Fruit fly (Drosophila melanogaster) whole organism, embryonic: Measurements from ENCODE around the gene CG32944.

Source experiments
- B-H1 ChIP-seq: fragments of 200-800 bp; sonication (Bioruptor generic); IDR thresholded peaks from 3 replicates; pipeline ENCODE4 v1.3.6; 2022; ENCODE audit warnings: missing biosample characterization, missing genetic modification characterization
- BEAF-32 ChIP-seq: fragments of 200-800 bp; sonication (Bioruptor generic); optimal IDR thresholded peaks from 3 replicates; lab custom pipeline; 2017; ENCODE audit warnings: missing biosample characterization, missing genetic modification characterization, mild to moderate bottlenecking, moderate library complexity, missing genetic modification reagents
- Bdp1 ChIP-seq: fragments of 200-800 bp; sonication (Bioruptor generic); optimal IDR thresholded peaks from 3 replicates; lab custom pipeline; 2016; ENCODE audit warnings: missing biosample characterization, missing genetic modification characterization
- CG10366 ChIP-seq: fragments of 200-800 bp; sonication (Bioruptor generic); IDR thresholded peaks from 2 replicates; pipeline ENCODE4 v1.3.6; 2022; ENCODE audit warnings: missing biosample characterization, missing genetic modification characterization
- CG10565 ChIP-seq: fragments of 200-800 bp; sonication (Bioruptor generic); optimal IDR thresholded peaks from 3 replicates; lab custom pipeline; 2016; ENCODE audit warnings: missing biosample characterization, mild to moderate bottlenecking, missing genetic modification characterization
- CG14710 ChIP-seq: fragments of 200-800 bp; sonication (Bioruptor generic); optimal IDR thresholded peaks from 3 replicates; lab custom pipeline; 2019; ENCODE audit warnings: missing biosample characterization, mild to moderate bottlenecking, missing genetic modification characterization, moderate library complexity
- CG17186 ChIP-seq: fragments of 200-800 bp; sonication (Bioruptor generic); optimal IDR thresholded peaks from 3 replicates; lab custom pipeline; 2017; ENCODE audit warnings: missing biosample characterization, missing genetic modification reagents, missing genetic modification characterization
- CG17829 ChIP-seq: fragments of 200-800 bp; optimal IDR thresholded peaks from 2 replicates; lab custom pipeline; 2019; ENCODE audit warnings: missing biosample characterization, mild to moderate bottlenecking, missing genetic modification characterization, moderate library complexity
- CG1792 ChIP-seq: fragments of 200-800 bp; sonication (Bioruptor generic); optimal IDR thresholded peaks from 2 replicates; lab custom pipeline; 2016; ENCODE audit warnings: missing biosample characterization, missing genetic modification characterization
- CG18619 ChIP-seq: fragments of 200-800 bp; sonication (Bioruptor generic); optimal IDR thresholded peaks from 3 replicates; lab custom pipeline; 2017; ENCODE audit warnings: missing biosample characterization, mild to moderate bottlenecking, missing genetic modification characterization
- CG30431 ChIP-seq: fragments of 200-800 bp; sonication (Bioruptor generic); optimal IDR thresholded peaks from 2 replicates; lab custom pipeline; 2017; ENCODE audit warnings: missing biosample characterization, missing genetic modification characterization
- CG33557 ChIP-seq: fragments of 200-800 bp; sonication (Bioruptor generic); optimal IDR thresholded peaks from 2 replicates; lab custom pipeline; 2019; ENCODE audit warnings: missing biosample characterization, mild to moderate bottlenecking, missing genetic modification characterization, moderate library complexity
- CG34224 ChIP-seq: fragments of 200-800 bp; sonication (Bioruptor generic); IDR thresholded peaks from 3 replicates; pipeline ENCODE4 v1.3.6; 2022; ENCODE audit warnings: missing biosample characterization, missing genetic modification characterization; ENCODE audit not compliant: partially characterized antibody
- CG3726 ChIP-seq: fragments of 200-800 bp; sonication (Bioruptor generic); IDR thresholded peaks from 3 replicates; pipeline ENCODE4, ENCODE4 v1.3.6; 2022; ENCODE audit warnings: missing biosample characterization, missing genetic modification characterization
- CG3847 ChIP-seq: fragments of 200-800 bp; sonication (Bioruptor generic); IDR thresholded peaks from 2 replicates; pipeline ENCODE4 v1.3.6; 2022; ENCODE audit warnings: missing biosample characterization, missing genetic modification characterization
- CG4707 ChIP-seq: fragments of 200-800 bp; sonication (Bioruptor generic); optimal IDR thresholded peaks from 2 replicates; lab custom pipeline; 2018; ENCODE audit warnings: missing biosample characterization, mild to moderate bottlenecking, missing genetic modification characterization, moderate library complexity
- CG9437 ChIP-seq: fragments of 200-800 bp; sonication (Bioruptor generic); optimal IDR thresholded peaks from 2 replicates; lab custom pipeline; 2018; ENCODE audit warnings: missing biosample characterization, mild to moderate bottlenecking, missing genetic modification characterization
- Chrac-16 ChIP-seq: fragments of 200-800 bp; sonication (Bioruptor generic); optimal IDR thresholded peaks from 3 replicates; lab custom pipeline; 2016; ENCODE audit warnings: missing biosample characterization, missing genetic modification characterization
- Dek ChIP-seq: fragments of 200-800 bp; sonication (Bioruptor generic); optimal IDR thresholded peaks from 3 replicates; lab custom pipeline; 2019; ENCODE audit warnings: missing biosample characterization, mild to moderate bottlenecking, missing genetic modification characterization, moderate library complexity
- Gsc ChIP-seq: fragments of 200-800 bp; sonication (Bioruptor generic); IDR thresholded peaks from 2 replicates; pipeline ENCODE4 v1.3.6; 2022; ENCODE audit warnings: missing biosample characterization, missing genetic modification characterization
- Hand ChIP-seq: fragments of 200-800 bp; sonication (Bioruptor generic); optimal IDR thresholded peaks from 2 replicates; lab custom pipeline; 2017; ENCODE audit warnings: mild to moderate bottlenecking, missing biosample characterization, missing genetic modification reagents, missing genetic modification characterization
- Hmr ChIP-seq: fragments of 200-800 bp; sonication (Bioruptor generic); optimal IDR thresholded peaks from 3 replicates; lab custom pipeline; 2017; ENCODE audit warnings: mild to moderate bottlenecking, missing biosample characterization, missing genetic modification reagents, missing genetic modification characterization
- Lim3 ChIP-seq: fragments of 200-800 bp; sonication (Bioruptor generic); IDR thresholded peaks from 2 replicates; pipeline ENCODE4 v1.3.6; 2022; ENCODE audit warnings: missing biosample characterization, missing genetic modification characterization
- Max ChIP-seq: fragments of 200-800 bp; sonication (Bioruptor generic); optimal IDR thresholded peaks from 2 replicates; lab custom pipeline; 2016; ENCODE audit warnings: missing biosample characterization, mild to moderate bottlenecking, missing genetic modification characterization
- Nf-YA ChIP-seq: fragments of 200-800 bp; sonication (Bioruptor generic); IDR thresholded peaks from 2 replicates; pipeline ENCODE4 v1.3.6; 2022; ENCODE audit warnings: missing biosample characterization, missing genetic modification characterization
- PHDP ChIP-seq: fragments of 200-800 bp; sonication (Bioruptor generic); optimal IDR thresholded peaks from 3 replicates; lab custom pipeline; 2018; ENCODE audit warnings: missing biosample characterization, mild to moderate bottlenecking, missing genetic modification characterization, moderate library complexity
- Six4 ChIP-seq: fragments of 200-800 bp; sonication (Bioruptor generic); optimal IDR thresholded peaks from 2 replicates; lab custom pipeline; 2016; ENCODE audit warnings: missing biosample characterization, missing genetic modification characterization
- Sox100B ChIP-seq: fragments of 200-800 bp; sonication (Bioruptor generic); optimal IDR thresholded peaks from 3 replicates; lab custom pipeline; 2018; ENCODE audit warnings: missing biosample characterization, mild to moderate bottlenecking, missing genetic modification characterization
- Sry-β ChIP-seq: fragments of 200-800 bp; sonication (Bioruptor generic); optimal IDR thresholded peaks from 2 replicates; lab custom pipeline; 2018; ENCODE audit warnings: missing biosample characterization, mild to moderate bottlenecking, missing genetic modification characterization, moderate library complexity
- Tbp ChIP-seq: fragments of >200 bp; optimal IDR thresholded peaks from 2 replicates; lab custom pipeline; 2018; ENCODE audit warnings: missing biosample characterization, missing genetic modification characterization
- YL-1 ChIP-seq: fragments of 200-800 bp; sonication (Bioruptor generic); optimal IDR thresholded peaks from 3 replicates; lab custom pipeline; 2017; ENCODE audit warnings: missing biosample characterization, mild to moderate bottlenecking, missing genetic modification characterization
- btn ChIP-seq: fragments of 200-800 bp; sonication (Bioruptor generic); optimal IDR thresholded peaks from 2 replicates; lab custom pipeline; 2016; ENCODE audit warnings: missing biosample characterization, missing genetic modification characterization
- crc ChIP-seq: fragments of 200-800 bp; sonication (Bioruptor generic); optimal IDR thresholded peaks from 2 replicates; lab custom pipeline; 2016; ENCODE audit warnings: missing biosample characterization, missing genetic modification characterization
- dan ChIP-seq: fragments of 200-800 bp; sonication (Bioruptor generic); IDR thresholded peaks from 2 replicates; pipeline ENCODE4 v1.3.6; 2022; ENCODE audit warnings: missing biosample characterization, missing genetic modification characterization
- ftz-f1 ChIP-seq: fragments of 200-800 bp; sonication (Bioruptor generic); optimal IDR thresholded peaks from 2 replicates; lab custom pipeline; 2016; ENCODE audit warnings: missing biosample characterization, missing genetic modification characterization
- hkb ChIP-seq, 2 experiments: fragments of 200-800 bp in 1 of 2; fragments of >200 bp in 1 of 2; sonication (Bioruptor generic) in 1 of 2; IDR thresholded peaks in 1 of 2; optimal IDR thresholded peaks in 1 of 2; 2 replicates each; pipeline versions ENCODE4 v1.3.6 to Lab custom; 2017 to 2022; ENCODE audit warnings: missing biosample characterization in 1 of 2, missing genetic modification characterization in 1 of 2
- lab ChIP-seq: fragments of 200-800 bp; sonication (Bioruptor generic); optimal IDR thresholded peaks from 3 replicates; lab custom pipeline; 2017; ENCODE audit warnings: missing biosample characterization, missing genetic modification characterization, mild to moderate bottlenecking, moderate library complexity, missing genetic modification reagents
- lola ChIP-seq, 3 experiments: fragments of >200 bp in 2 of 3; fragments of 200-800 bp in 1 of 3; sonication (Bioruptor generic) in 1 of 3; optimal IDR thresholded peaks; 2 replicates each; lab custom pipeline; 2017 to 2019; ENCODE audit warnings: missing biosample characterization in 3 of 3, missing genetic modification characterization in 3 of 3, mild to moderate bottlenecking in 1 of 3, moderate library complexity in 1 of 3
- nom ChIP-seq: fragments of 200-800 bp; sonication (Bioruptor generic); optimal IDR thresholded peaks from 2 replicates; lab custom pipeline; 2017; ENCODE audit warnings: missing biosample characterization, missing genetic modification characterization, mild to moderate bottlenecking, moderate library complexity, missing genetic modification reagents
- pb ChIP-seq: fragments of 200-800 bp; sonication (Bioruptor generic); optimal IDR thresholded peaks from 3 replicates; lab custom pipeline; 2016; ENCODE audit warnings: missing biosample characterization, missing genetic modification characterization
- pnt ChIP-seq: fragments of 200-800 bp; sonication (Bioruptor generic); optimal IDR thresholded peaks from 3 replicates; lab custom pipeline; 2016; ENCODE audit warnings: missing biosample characterization, missing genetic modification characterization
- pros ChIP-seq: fragments of 200-800 bp; sonication (Bioruptor generic); optimal IDR thresholded peaks from 3 replicates; lab custom pipeline; 2019; ENCODE audit warnings: missing biosample characterization, mild to moderate bottlenecking, missing genetic modification characterization, moderate library complexity
- ranshi ChIP-seq: fragments of 200-800 bp; sonication (Bioruptor generic); IDR thresholded peaks from 2 replicates; pipeline ENCODE4 v1.3.6; 2022; ENCODE audit warnings: missing biosample characterization, missing genetic modification characterization
- rib ChIP-seq: fragments of 200-800 bp; sonication (Bioruptor generic); IDR thresholded peaks from 2 replicates; pipeline ENCODE4 v1.3.6; 2022; ENCODE audit warnings: missing biosample characterization, missing genetic modification characterization
- row ChIP-seq: fragments of 200-800 bp; sonication (Bioruptor generic); IDR thresholded peaks from 3 replicates; pipeline ENCODE4 v1.3.6; 2022; ENCODE audit warnings: missing biosample characterization, missing genetic modification characterization
- slou ChIP-seq: fragments of 200-800 bp; sonication (Bioruptor generic); optimal IDR thresholded peaks from 3 replicates; lab custom pipeline; 2016; ENCODE audit warnings: missing biosample characterization, missing genetic modification characterization
- wdn ChIP-seq: fragments of 200-800 bp; sonication (Bioruptor generic); IDR thresholded peaks from 2 replicates; pipeline ENCODE4 v1.3.6; 2022; ENCODE audit warnings: missing biosample characterization, missing genetic modification characterization
- zfh2 ChIP-seq: fragments of 200-800 bp; sonication (Bioruptor generic); optimal IDR thresholded peaks from 2 replicates; lab custom pipeline; 2016; ENCODE audit warnings: missing biosample characterization, missing genetic modification characterization

The CG32944 gene

DNA sequence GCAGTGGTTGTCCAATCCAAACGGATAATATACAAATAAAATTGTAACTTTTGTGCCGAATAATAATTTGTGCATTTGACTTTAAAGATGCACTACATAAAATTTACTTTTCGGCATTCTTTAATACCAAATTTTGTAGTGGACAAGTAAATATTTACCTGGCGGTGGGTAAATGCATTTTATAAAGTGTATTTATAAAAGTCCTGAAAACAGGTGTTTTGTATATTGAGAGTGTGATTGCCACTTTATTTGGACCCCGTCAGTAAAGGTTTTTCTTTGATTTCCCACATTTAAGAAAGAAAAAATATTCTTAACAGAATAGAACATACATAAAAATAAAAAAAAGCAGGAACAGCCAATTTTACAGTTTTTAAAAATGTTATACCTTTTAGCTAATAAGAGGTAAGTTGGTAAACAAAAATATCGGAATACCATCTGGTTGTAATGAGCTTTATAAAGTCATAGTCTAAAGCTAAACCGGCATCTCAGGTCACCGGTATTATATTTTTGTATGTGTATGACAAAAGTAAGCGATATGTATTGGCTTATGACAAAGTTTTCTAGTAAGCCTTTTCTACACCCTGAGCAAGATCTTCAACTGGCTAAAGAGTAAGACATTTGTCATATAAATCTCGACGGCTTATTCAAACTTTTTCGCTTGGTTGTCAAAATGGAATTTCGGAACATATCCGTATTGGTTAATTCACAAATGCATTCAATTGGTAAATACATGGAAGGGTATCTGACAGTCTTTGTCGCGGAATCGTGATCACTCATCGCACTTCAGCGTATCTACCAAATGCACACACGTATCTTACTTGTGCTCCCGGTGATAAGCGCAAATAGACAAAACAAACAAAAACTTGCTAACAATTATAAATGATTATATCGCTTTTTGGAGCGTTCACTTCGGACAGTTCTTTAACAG is 24.5 kb downstream of the CG32944 start (continued):
- peak; percentile 75 for TF ChIP-seq CG9437 (GFP tag; lab: Kevin White, UChicago)
- peak; percentile 30 for TF ChIP-seq CG17186 (GFP tag; lab: Kevin White, UChicago)
- TF ChIP-seq CG34224, result no peak
- TF ChIP-seq slou, result peak; percentile 34
- TF ChIP-seq ranshi (GFP tag; lab: Robert Waterston, UW), result peak; percentile 88; the same call in 1 of the 2 replicates
- peak; percentile 69 for TF ChIP-seq rib (GFP tag; lab: Robert Waterston, UW)
- TF ChIP-seq Lim3 (GFP tag; lab: Robert Waterston, UW), result peak; percentile 77; the same call in 1 of the 2 replicates
- TF ChIP-seq BEAF-32, result peak; percentile 14
- TF ChIP-seq Gsc (GFP tag; lab: Robert Waterston, UW), result no peak
- peak; percentile 84 for TF ChIP-seq CG17829 (tag; lab: Kevin White, UChicago)
- TF ChIP-seq lola (GFP tag; optimal IDR thresholded peaks at IDR 0.05; lab: Kevin White, UChicago), result peak in 1 of 3 experiments; percentile 51
- TF ChIP-seq pnt (GFP tag; lab: Kevin White, UChicago), result peak; percentile 71
- peak; percentile 75 for TF ChIP-seq CG30431
- TF ChIP-seq Tbp, result no peak
- TF ChIP-seq Max (GFP tag; lab: Kevin White, UChicago), result peak; percentile 85
- peak; percentile 90 for TF ChIP-seq CG1792 (GFP tag; lab: Kevin White, UChicago)
- peak; percentile 68 for TF ChIP-seq Bdp1 (GFP tag; lab: Kevin White, UChicago)
- TF ChIP-seq nom (GFP tag; lab: Kevin White, UChicago), result no peak
- peak; percentile 82 for TF ChIP-seq CG18619 (GFP tag; lab: Kevin White, UChicago)
- TF ChIP-seq dan (GFP tag; lab: Robert Waterston, UW), result no peak
- TF ChIP-seq hkb (optimal IDR thresholded peaks at IDR 0.05; lab: Kevin White, UChicago), result no peak
- peak; percentile 94 for TF ChIP-seq hkb (GFP tag; IDR thresholded peaks at IDR 0.05; lab: Robert Waterston, UW)
- TF ChIP-seq PHDP (tag; lab: Kevin White, UChicago), result peak; percentile 90
- TF ChIP-seq Sry-β, result peak; percentile 70
- TF ChIP-seq wdn (GFP tag; lab: Robert Waterston, UW), result peak; percentile 75
- TF ChIP-seq Hand, result peak; percentile 66
- TF ChIP-seq B-H1 (GFP tag; lab: Robert Waterston, UW), result peak; percentile 83
- TF ChIP-seq crc (GFP tag; lab: Kevin White, UChicago), result peak; percentile 80
- peak; percentile 82 for TF ChIP-seq Sox100B (GFP tag; lab: Kevin White, UChicago)
- TF ChIP-seq CG3726 (GFP tag; lab: Robert Waterston, UW), result peak; percentile 75
- TF ChIP-seq Chrac-16, result peak; percentile 76
- peak; percentile 74 for TF ChIP-seq Nf-YA (GFP tag; lab: Robert Waterston, UW)
- peak; percentile 70 for TF ChIP-seq CG3847 (GFP tag; lab: Robert Waterston, UW)
- peak; percentile 89 for TF ChIP-seq pb (GFP tag; lab: Kevin White, UChicago)
- TF ChIP-seq pros, result no peak
- TF ChIP-seq lab (GFP tag; lab: Kevin White, UChicago), result peak; percentile 95
- TF ChIP-seq btn (GFP tag; lab: Kevin White, UChicago), result peak; percentile 82
- peak; percentile 7 for TF ChIP-seq CG10565 (GFP tag; lab: Kevin White, UChicago)
- TF ChIP-seq ftz-f1 (GFP tag; lab: Kevin White, UChicago), result no peak
- TF ChIP-seq CG4707 (GFP tag; lab: Kevin White, UChicago), result peak; percentile 52
- TF ChIP-seq CG10366 (GFP tag; lab: Robert Waterston, UW), result peak; percentile 91
- TF ChIP-seq Dek (tag; lab: Kevin White, UChicago), result peak; percentile 86
- TF ChIP-seq CG14710 (tag; lab: Kevin White, UChicago), result peak; percentile 64
- TF ChIP-seq CG33557 (GFP tag; lab: Kevin White, UChicago), result no peak
- no peak for TF ChIP-seq YL-1 (GFP tag; lab: Kevin White, UChicago)
- TF ChIP-seq row (GFP tag; lab: Robert Waterston, UW), result peak; percentile 96
- TF ChIP-seq Hmr (GFP tag; lab: Kevin White, UChicago), result peak; percentile 89
- peak; percentile 91 for TF ChIP-seq zfh2 (GFP tag; lab: Kevin White, UChicago)
- TF ChIP-seq Six4, result peak; percentile 79
